Fruit fly (Drosophila melanogaster) whole organism, embryonic: Measurements from ENCODE around the gene Blimp-1.

Experiments used
- Abd-B ChIP-seq: fragments of 200-800 bp; sonication (Bioruptor generic); optimal IDR thresholded peaks from 2 replicates; lab custom pipeline; 2018; ENCODE audit warnings: missing biosample characterization, mild to moderate bottlenecking, missing genetic modification characterization, moderate library complexity
- CG10267 ChIP-seq: fragments of 200-800 bp; sonication (Bioruptor generic); optimal IDR thresholded peaks from 2 replicates; lab custom pipeline; 2018; ENCODE audit warnings: missing biosample characterization, mild to moderate bottlenecking, missing genetic modification characterization, moderate library complexity
- CG11247 ChIP-seq: fragments of 200-800 bp; sonication (Bioruptor generic); IDR thresholded peaks from 2 replicates; pipeline ENCODE4 v1.3.6; 2022; ENCODE audit warnings: missing biosample characterization, missing genetic modification characterization
- CG11398 ChIP-seq: fragments of 200-800 bp; sonication (Bioruptor generic); optimal IDR thresholded peaks from 2 replicates; lab custom pipeline; 2016; ENCODE audit warnings: missing biosample characterization, missing genetic modification characterization
- CG12299 ChIP-seq: fragments of 200-800 bp; sonication (Bioruptor generic); optimal IDR thresholded peaks from 2 replicates; lab custom pipeline; 2018; ENCODE audit warnings: missing biosample characterization, mild to moderate bottlenecking, missing genetic modification characterization
- CG12659 ChIP-seq: fragments of 200-800 bp; sonication (Bioruptor generic); optimal IDR thresholded peaks from 3 replicates; lab custom pipeline; 2017; ENCODE audit warnings: mild to moderate bottlenecking, missing biosample characterization, missing genetic modification reagents, missing genetic modification characterization
- CG14014 ChIP-seq: fragments of 200-800 bp; sonication (Bioruptor generic); IDR thresholded peaks from 2 replicates; pipeline ENCODE4 v1.3.6; 2022; ENCODE audit warnings: missing biosample characterization, missing genetic modification characterization
- CG14965 ChIP-seq: fragments of 200-800 bp; sonication (Bioruptor generic); optimal IDR thresholded peaks from 2 replicates; lab custom pipeline; 2016; ENCODE audit warnings: missing biosample characterization, missing genetic modification characterization, borderline replicate concordance
- CG15269 ChIP-seq: fragments of 200-800 bp; sonication (Bioruptor generic); optimal IDR thresholded peaks from 2 replicates; lab custom pipeline; 2018; ENCODE audit warnings: missing biosample characterization, mild to moderate bottlenecking, missing genetic modification characterization, moderate library complexity
- CG1529 ChIP-seq: fragments of 200-800 bp; sonication (Bioruptor generic); optimal IDR thresholded peaks from 3 replicates; lab custom pipeline; 2018; ENCODE audit warnings: missing biosample characterization, missing genetic modification characterization
- CG1602 ChIP-seq: fragments of 200-800 bp; sonication (Bioruptor generic); optimal IDR thresholded peaks from 3 replicates; lab custom pipeline; 2016; ENCODE audit warnings: missing biosample characterization, missing genetic modification characterization
- CG18599 ChIP-seq: fragments of 200-800 bp; sonication (Bioruptor generic); optimal IDR thresholded peaks from 3 replicates; lab custom pipeline; 2017; ENCODE audit warnings: missing biosample characterization, missing genetic modification characterization, mild to moderate bottlenecking, moderate library complexity, missing genetic modification reagents
- CG2712 ChIP-seq: fragments of 200-800 bp; optimal IDR thresholded peaks from 3 replicates; lab custom pipeline; 2019; ENCODE audit warnings: missing biosample characterization, mild to moderate bottlenecking, missing genetic modification characterization, moderate library complexity
- CG30403 ChIP-seq: fragments of 200-800 bp; sonication (Bioruptor generic); optimal IDR thresholded peaks from 3 replicates; lab custom pipeline; 2016; ENCODE audit warnings: missing biosample characterization, missing genetic modification characterization
- CG3065 ChIP-seq: fragments of 200-800 bp; sonication (Bioruptor generic); optimal IDR thresholded peaks from 2 replicates; lab custom pipeline; 2016; ENCODE audit warnings: missing biosample characterization, missing genetic modification characterization
- CG31365 ChIP-seq: fragments of 200-800 bp; sonication (Bioruptor generic); optimal IDR thresholded peaks from 2 replicates; lab custom pipeline; 2018; ENCODE audit warnings: missing biosample characterization, mild to moderate bottlenecking, missing genetic modification characterization
- CG3726 ChIP-seq: fragments of 200-800 bp; sonication (Bioruptor generic); IDR thresholded peaks from 3 replicates; pipeline ENCODE4, ENCODE4 v1.3.6; 2022; ENCODE audit warnings: missing biosample characterization, missing genetic modification characterization
- CG3847 ChIP-seq: fragments of 200-800 bp; sonication (Bioruptor generic); IDR thresholded peaks from 2 replicates; pipeline ENCODE4 v1.3.6; 2022; ENCODE audit warnings: missing biosample characterization, missing genetic modification characterization
- CG4707 ChIP-seq: fragments of 200-800 bp; sonication (Bioruptor generic); optimal IDR thresholded peaks from 2 replicates; lab custom pipeline; 2018; ENCODE audit warnings: missing biosample characterization, mild to moderate bottlenecking, missing genetic modification characterization, moderate library complexity
- CG7928 ChIP-seq: fragments of 200-800 bp; sonication (Bioruptor generic); optimal IDR thresholded peaks from 2 replicates; lab custom pipeline; 2017; ENCODE audit warnings: missing biosample characterization, mild to moderate bottlenecking, missing genetic modification characterization
- CG8359 ChIP-seq: fragments of 200-800 bp; sonication (Bioruptor generic); optimal IDR thresholded peaks from 2 replicates; lab custom pipeline; 2017; ENCODE audit warnings: missing biosample characterization, mild to moderate bottlenecking, missing genetic modification characterization, borderline replicate concordance
- CG8924 ChIP-seq: fragments of 200-800 bp; optimal IDR thresholded peaks from 3 replicates; lab custom pipeline; 2019; ENCODE audit warnings: missing biosample characterization, mild to moderate bottlenecking, missing genetic modification characterization, moderate library complexity
- CTCF ChIP-seq: fragments of 200-800 bp; sonication (Bioruptor generic); optimal IDR thresholded peaks from 2 replicates; lab custom pipeline; 2017; ENCODE audit warnings: missing biosample characterization, mild to moderate bottlenecking, missing genetic modification characterization, moderate library complexity
- CoRest ChIP-seq: fragments of 200-800 bp; sonication (Bioruptor generic); optimal IDR thresholded peaks from 3 replicates; lab custom pipeline; 2018; ENCODE audit warnings: missing biosample characterization, mild to moderate bottlenecking, missing genetic modification characterization, moderate library complexity
- GATAe ChIP-seq: fragments of 200-800 bp; sonication (Bioruptor generic); conservative IDR thresholded peaks from 2 replicates; pipeline ENCODE4 v1.3.6; 2022; ENCODE audit warnings: missing biosample characterization, missing genetic modification characterization
- Gsc ChIP-seq: fragments of 200-800 bp; sonication (Bioruptor generic); IDR thresholded peaks from 2 replicates; pipeline ENCODE4 v1.3.6; 2022; ENCODE audit warnings: missing biosample characterization, missing genetic modification characterization
- HmgD ChIP-seq: fragments of 200-800 bp; sonication (Bioruptor generic); optimal IDR thresholded peaks from 3 replicates; lab custom pipeline; 2016; ENCODE audit warnings: missing biosample characterization, missing genetic modification characterization
- Hr3 ChIP-seq: fragments of 200-800 bp; sonication (Bioruptor generic); optimal IDR thresholded peaks from 3 replicates; lab custom pipeline; 2016; ENCODE audit warnings: missing biosample characterization, missing genetic modification characterization
- Hr51 ChIP-seq, 2 experiments: fragments of 200-800 bp; sonication (Bioruptor generic); optimal IDR thresholded peaks; 2 replicates in 1 of 2; 3 replicates in 1 of 2; lab custom pipeline; 2016 to 2018; ENCODE audit warnings: missing biosample characterization in 2 of 2, missing genetic modification characterization in 2 of 2, mild to moderate bottlenecking in 1 of 2, moderate library complexity in 1 of 2
- Kr ChIP-seq: fragments of 200-800 bp; sonication (Bioruptor generic); optimal IDR thresholded peaks from 2 replicates; lab custom pipeline; 2017; ENCODE audit warnings: missing biosample characterization, mild to moderate bottlenecking, missing genetic modification characterization
- Lim3 ChIP-seq: fragments of 200-800 bp; sonication (Bioruptor generic); IDR thresholded peaks from 2 replicates; pipeline ENCODE4 v1.3.6; 2022; ENCODE audit warnings: missing biosample characterization, missing genetic modification characterization
- MTF-1 ChIP-seq: fragments of 200-800 bp; sonication (Bioruptor generic); optimal IDR thresholded peaks from 2 replicates; lab custom pipeline; 2018; ENCODE audit warnings: missing biosample characterization, mild to moderate bottlenecking, missing genetic modification characterization, borderline replicate concordance
- Mes4 ChIP-seq: fragments of 200-800 bp; sonication (Bioruptor generic); optimal IDR thresholded peaks from 2 replicates; lab custom pipeline; 2016; ENCODE audit warnings: missing biosample characterization, missing genetic modification characterization
- Ptx1 ChIP-seq: fragments of 200-800 bp; sonication (Bioruptor generic); IDR thresholded peaks from 2 replicates; pipeline ENCODE4 v1.3.6; 2022; ENCODE audit warnings: missing biosample characterization, missing genetic modification characterization
- Rfx ChIP-seq: fragments of 200-800 bp; sonication (Bioruptor generic); IDR thresholded peaks from 2 replicates; pipeline ENCODE4 v1.3.6; 2022; ENCODE audit warnings: missing biosample characterization, missing genetic modification characterization
- ara ChIP-seq: fragments of 200-800 bp; sonication (Bioruptor generic); IDR thresholded peaks from 2 replicates; pipeline ENCODE4 v1.3.6; 2022; ENCODE audit warnings: missing biosample characterization, missing genetic modification characterization
- bab2 ChIP-seq: fragments of 200-800 bp; sonication (Bioruptor generic); optimal IDR thresholded peaks from 2 replicates; lab custom pipeline; 2016; ENCODE audit warnings: missing biosample characterization, missing genetic modification characterization
- cwo ChIP-seq: fragments of 200-800 bp; sonication (Bioruptor generic); optimal IDR thresholded peaks from 3 replicates; lab custom pipeline; 2017; ENCODE audit warnings: missing biosample characterization, missing genetic modification characterization, mild to moderate bottlenecking, moderate library complexity, missing genetic modification reagents
- danr ChIP-seq: fragments of 200-800 bp; sonication (Bioruptor generic); IDR thresholded peaks from 2 replicates; pipeline ENCODE4 v1.3.6; 2022; ENCODE audit warnings: missing biosample characterization, missing genetic modification characterization
- disco-r ChIP-seq: fragments of 200-800 bp; sonication (Bioruptor generic); optimal IDR thresholded peaks from 2 replicates; lab custom pipeline; 2016; ENCODE audit warnings: missing biosample characterization, missing genetic modification characterization
- hbn ChIP-seq: fragments of 200-800 bp; sonication (Bioruptor generic); IDR thresholded peaks from 2 replicates; pipeline ENCODE4 v1.3.6; 2022; ENCODE audit warnings: missing biosample characterization, missing genetic modification characterization; ENCODE audit not compliant: partially characterized antibody
- inv ChIP-seq: fragments of 200-800 bp; sonication (Bioruptor generic); IDR thresholded peaks from 2 replicates; pipeline ENCODE4 v1.3.6; 2022; ENCODE audit warnings: missing biosample characterization, missing genetic modification characterization; ENCODE audit not compliant: partially characterized antibody
- nerfin-1 ChIP-seq: fragments of 200-800 bp; sonication (Bioruptor generic); optimal IDR thresholded peaks from 3 replicates; lab custom pipeline; 2019; ENCODE audit warnings: missing biosample characterization, mild to moderate bottlenecking, missing genetic modification characterization, moderate library complexity
- otp ChIP-seq: fragments of 200-800 bp; sonication (Bioruptor generic); IDR thresholded peaks from 3 replicates; pipeline ENCODE4, ENCODE4 v1.3.6; 2022; ENCODE audit warnings: missing biosample characterization, missing genetic modification characterization
- pho ChIP-seq: fragments of 200-800 bp; sonication (Bioruptor generic); optimal IDR thresholded peaks from 2 replicates; lab custom pipeline; 2016; ENCODE audit warnings: missing biosample characterization, missing genetic modification characterization
- sim ChIP-seq: fragments of 200-800 bp; sonication (Bioruptor generic); IDR thresholded peaks from 2 replicates; pipeline ENCODE4 v1.3.6; 2022; ENCODE audit warnings: missing biosample characterization, missing genetic modification characterization
- slou ChIP-seq: fragments of 200-800 bp; sonication (Bioruptor generic); optimal IDR thresholded peaks from 3 replicates; lab custom pipeline; 2016; ENCODE audit warnings: missing biosample characterization, missing genetic modification characterization
- sug ChIP-seq: fragments of 200-800 bp; optimal IDR thresholded peaks from 2 replicates; lab custom pipeline; 2019; ENCODE audit warnings: missing biosample characterization, mild to moderate bottlenecking, missing genetic modification characterization, moderate library complexity
- tio ChIP-seq: fragments of 200-800 bp; sonication (Bioruptor generic); optimal IDR thresholded peaks from 2 replicates; lab custom pipeline; 2017; ENCODE audit warnings: missing biosample characterization, missing genetic modification characterization, inconsistent platforms
- unc-4 ChIP-seq: fragments of 200-800 bp; sonication (Bioruptor generic); IDR thresholded peaks from 2 replicates; pipeline ENCODE4 v1.3.6; 2022; ENCODE audit warnings: missing biosample characterization, missing genetic modification characterization; ENCODE audit not compliant: partially characterized antibody
- zf30C ChIP-seq: fragments of 200-800 bp; sonication (Bioruptor generic); optimal IDR thresholded peaks from 3 replicates; lab custom pipeline; 2018; ENCODE audit warnings: missing biosample characterization, mild to moderate bottlenecking, missing genetic modification characterization

Blimp-1 gene

DNA sequence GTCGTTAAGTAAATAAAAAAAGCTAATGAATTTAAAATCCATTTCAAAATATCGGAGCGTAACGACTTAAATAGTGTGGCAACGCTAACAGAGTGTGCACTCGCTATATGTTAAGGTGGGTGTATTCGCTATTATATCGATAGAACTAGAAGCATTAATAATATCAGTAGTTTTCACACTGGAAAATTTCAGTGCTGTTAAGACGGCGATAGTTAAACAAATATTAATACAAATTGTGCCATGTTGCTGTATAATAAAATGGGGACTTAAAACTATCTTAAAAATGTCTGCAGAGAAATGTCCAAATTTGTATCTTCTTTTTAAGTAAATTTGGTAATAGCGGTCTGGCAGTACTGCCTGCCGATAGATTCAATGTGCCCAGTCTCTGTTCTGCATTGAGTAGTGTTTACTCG lies 47.5 kb upstream of the Blimp-1 start (continued):
- TF ChIP-seq CoRest (peak; percentile 91), cwo (peak; percentile 52), disco-r (GFP tag; lab: Kevin White, UChicago) (peak; percentile 73), CG2712 (tag; lab: Kevin White, UChicago) (peak; percentile 86), otp (peak; percentile 84), sim (peak; percentile 40; the same call in 1 of the 2 replicates), CG30403 (GFP tag; lab: Kevin White, UChicago) (peak; percentile 89), CG8924 (tag; lab: Kevin White, UChicago) (peak; percentile 80), CG12659 (GFP tag; lab: Kevin White, UChicago) (peak; percentile 85), CG14014 (GFP tag; lab: Robert Waterston, UW) (peak; percentile 91), CG14965 (GFP tag; lab: Kevin White, UChicago) (peak; percentile 33), CG12299 (tag; lab: Kevin White, UChicago) (peak; percentile 62), zf30C (GFP tag; lab: Kevin White, UChicago) (peak; percentile 84), CG7928 (GFP tag; lab: Kevin White, UChicago) (peak; percentile 52), CTCF (peak; percentile 44), GATAe (GFP tag; lab: Robert Waterston, UW) (peak; percentile 55; the same call in 1 of the 2 replicates), CG3726 (GFP tag; lab: Robert Waterston, UW) (peak; percentile 78; the same call in 2 of the 3 replicates), ara (peak; percentile 77), sug (tag; lab: Kevin White, UChicago) (no peak), Ptx1 (GFP tag; lab: Robert Waterston, UW) (peak; percentile 96), CG8359 (GFP tag; lab: Kevin White, UChicago) (no peak), nerfin-1 (tag; lab: Kevin White, UChicago) (no peak), Hr3 (peak; percentile 85), CG4707 (GFP tag; lab: Kevin White, UChicago) (no peak), unc-4 (GFP tag; lab: Robert Waterston, UW) (peak; percentile 86), CG3065 (GFP tag; lab: Kevin White, UChicago) (peak; percentile 77), Rfx (GFP tag; lab: Robert Waterston, UW) (peak; percentile 96), CG18599 (peak; percentile 85), MTF-1 (GFP tag; lab: Kevin White, UChicago) (no peak), Hr51 (GFP tag; optimal IDR thresholded peaks at IDR 0.05; lab: Kevin White, UChicago) (peak in 1 of 2 experiments; percentile 83), CG1529 (GFP tag; lab: Kevin White, UChicago) (peak; percentile 21), Kr (GFP tag; lab: Kevin White, UChicago) (no peak), Gsc (GFP tag; lab: Robert Waterston, UW) (peak; percentile 70), pho (GFP tag; lab: Kevin White, UChicago) (peak; percentile 93), Mes4 (GFP tag; lab: Kevin White, UChicago) (peak; percentile 55), tio (peak; percentile 68), danr (GFP tag; lab: Robert Waterston, UW) (peak; percentile 88), CG15269 (no peak), hbn (peak; percentile 67), CG1602 (GFP tag; lab: Kevin White, UChicago) (peak; percentile 81), bab2 (GFP tag; lab: Kevin White, UChicago) (peak; percentile 90), slou (peak; percentile 53), CG3847 (GFP tag; lab: Robert Waterston, UW) (peak; percentile 95), CG31365 (tag; lab: Kevin White, UChicago) (no peak), inv (GFP tag; lab: Robert Waterston, UW) (peak; percentile 82), CG10267 (tag; lab: Kevin White, UChicago) (peak; percentile 90), CG11398 (GFP tag; lab: Kevin White, UChicago) (peak; percentile 51), Abd-B (GFP tag; lab: Kevin White, UChicago) (peak; percentile 98), HmgD (GFP tag; lab: Kevin White, UChicago) (peak; percentile 87), Lim3 (GFP tag; lab: Robert Waterston, UW) (peak; percentile 74), CG11247 (peak; percentile 93)
